Worm (Caenorhabditis elegans) whole organism, late embryonic: Measurements from ENCODE around the gene mlt-10.
A peak's percentile ranks its signal among the peaks of the same experiment; 100 is the strongest.
"Not testable (repeated sequence)": the region's sequence is repeated elsewhere in the genome, so short reads cannot be mapped to it uniquely, and the experiment has no call there.

Experiments used
- C08G9.2 ChIP-seq: sonication (generic microtip); optimal IDR thresholded peaks from 2 replicates; lab custom pipeline; 2016; ENCODE audit warnings: mild to moderate bottlenecking, missing genetic modification characterization, moderate library complexity, missing compliant biosample characterization
- C38D4.7 ChIP-seq: fragments of 200-800 bp; sonication (Bioruptor generic); optimal IDR thresholded peaks from 2 replicates; lab custom pipeline; 2018; ENCODE audit warnings: mild to moderate bottlenecking, missing genetic modification characterization, moderate library complexity, missing compliant biosample characterization
- K02D7.2 ChIP-seq: sonication (generic microtip); optimal IDR thresholded peaks from 2 replicates; lab custom pipeline; 2017; ENCODE audit warnings: mild to moderate bottlenecking, missing genetic modification characterization, missing compliant biosample characterization
- K09A11.1 ChIP-seq: sonication (generic microtip); optimal IDR thresholded peaks from 2 replicates; lab custom pipeline; 2017; ENCODE audit warnings: antibody characterized with exemption, mild to moderate bottlenecking, missing genetic modification characterization, missing compliant biosample characterization; ENCODE audit not compliant: insufficient read depth
- T23F11.4 ChIP-seq: fragments of 200-800 bp; sonication (Bioruptor generic); optimal IDR thresholded peaks from 2 replicates; lab custom pipeline; 2018; ENCODE audit warnings: mild to moderate bottlenecking, missing genetic modification characterization, missing compliant biosample characterization
- ceh-14 ChIP-seq: sonication (generic microtip); optimal IDR thresholded peaks from 2 replicates; lab custom pipeline; 2016; ENCODE audit warnings: missing genotype, missing genetic modification characterization, missing compliant biosample characterization
- ceh-18 ChIP-seq: sonication (generic microtip); optimal IDR thresholded peaks from 2 replicates; lab custom pipeline; 2016; ENCODE audit warnings: missing genetic modification characterization, missing compliant biosample characterization
- ceh-22 ChIP-seq: sonication (generic microtip); optimal IDR thresholded peaks from 2 replicates; lab custom pipeline; 2017; ENCODE audit warnings: missing biosample characterization, missing genetic modification characterization
- ceh-31 ChIP-seq: sonication (generic microtip); optimal IDR thresholded peaks from 2 replicates; lab custom pipeline; 2016; ENCODE audit warnings: missing genetic modification characterization, missing compliant biosample characterization
- ceh-48 ChIP-seq: sonication (generic microtip); optimal IDR thresholded peaks from 2 replicates; lab custom pipeline; 2016; ENCODE audit warnings: missing genetic modification characterization, inconsistent platforms, missing compliant biosample characterization
- ceh-6 ChIP-seq: fragments of 200-800 bp; sonication (Bioruptor generic); optimal IDR thresholded peaks from 2 replicates; lab custom pipeline; 2018; ENCODE audit warnings: mild to moderate bottlenecking, missing genetic modification characterization, missing compliant biosample characterization
- ets-4 ChIP-seq: sonication (generic microtip); optimal IDR thresholded peaks from 2 replicates; lab custom pipeline; 2016; ENCODE audit warnings: missing genetic modification characterization, missing compliant biosample characterization
- eyg-1 ChIP-seq: sonication (generic microtip); optimal IDR thresholded peaks from 2 replicates; lab custom pipeline; 2016; ENCODE audit warnings: missing genotype, missing genetic modification characterization, missing compliant biosample characterization
- fax-1 ChIP-seq: sonication (generic microtip); optimal IDR thresholded peaks from 2 replicates; lab custom pipeline; 2016; ENCODE audit warnings: missing genotype, missing genetic modification characterization, missing compliant biosample characterization
- hlh-30 ChIP-seq: sonication (generic microtip); optimal IDR thresholded peaks from 2 replicates; lab custom pipeline; 2017; ENCODE audit warnings: antibody characterized with exemption, missing genetic modification characterization, missing compliant biosample characterization; ENCODE audit not compliant: insufficient read depth
- hlh-6 ChIP-seq: sonication (generic microtip); optimal IDR thresholded peaks from 2 replicates; lab custom pipeline; 2016; ENCODE audit warnings: missing genotype, missing genetic modification characterization, missing compliant biosample characterization
- hlh-8 ChIP-seq: sonication (generic microtip); optimal IDR thresholded peaks from 2 replicates; lab custom pipeline; 2016; ENCODE audit warnings: missing genotype, missing genetic modification characterization, missing compliant biosample characterization
- lin-11 ChIP-seq: fragments of 200-800 bp; sonication (Bioruptor generic); optimal IDR thresholded peaks from 2 replicates; lab custom pipeline; 2018; ENCODE audit warnings: mild to moderate bottlenecking, missing genetic modification characterization, missing compliant biosample characterization
- pat-9 ChIP-seq: fragments of 200-800 bp; sonication (Bioruptor generic); optimal IDR thresholded peaks from 2 replicates; lab custom pipeline; 2018; ENCODE audit warnings: mild to moderate bottlenecking, missing genetic modification characterization, moderate library complexity, missing compliant biosample characterization
- pax-1 ChIP-seq: fragments of 150-350 bp; optimal IDR thresholded peaks from 2 replicates; lab custom pipeline; 2014; ENCODE audit warnings: missing biosample characterization, missing genetic modification characterization
- pha-2 ChIP-seq: sonication (generic microtip); optimal IDR thresholded peaks from 2 replicates; lab custom pipeline; 2017; ENCODE audit warnings: mild to moderate bottlenecking, missing genetic modification characterization, missing compliant biosample characterization
- pha-4 ChIP-seq: fragments of 150-350 bp; optimal IDR thresholded peaks from 2 replicates; lab custom pipeline; 2018; ENCODE audit warnings: missing biosample characterization, missing genetic modification reagents, missing genetic modification characterization
- pqm-1 ChIP-seq: sonication (generic microtip); optimal IDR thresholded peaks from 2 replicates; lab custom pipeline; 2016; ENCODE audit warnings: missing genetic modification characterization, missing compliant biosample characterization
- sdc-2 ChIP-seq: sonication (generic microtip); optimal IDR thresholded peaks from 2 replicates; lab custom pipeline; 2016; ENCODE audit warnings: missing genotype, missing genetic modification characterization, missing compliant biosample characterization
- sox-2 ChIP-seq: fragments of 200-800 bp; sonication (Bioruptor generic); IDR thresholded peaks from 2 replicates; pipeline ENCODE4 v1.3.6; 2022; ENCODE audit warnings: missing genetic modification reagents, missing genetic modification characterization, missing compliant biosample characterization
- tbx-2 ChIP-seq: sonication (generic microtip); optimal IDR thresholded peaks from 2 replicates; lab custom pipeline; 2016; ENCODE audit warnings: missing genetic modification characterization, missing compliant biosample characterization
- tbx-7 ChIP-seq: sonication (generic microtip); optimal IDR thresholded peaks from 2 replicates; lab custom pipeline; 2016; ENCODE audit warnings: missing genotype, missing genetic modification characterization, missing compliant biosample characterization
- unc-55 ChIP-seq: sonication (generic microtip); optimal IDR thresholded peaks from 2 replicates; lab custom pipeline; 2017; ENCODE audit warnings: missing biosample characterization, missing genetic modification reagents, missing genetic modification characterization
- unc-86 ChIP-seq: sonication (generic microtip); optimal IDR thresholded peaks from 2 replicates; lab custom pipeline; 2016; ENCODE audit warnings: missing genetic modification characterization, missing compliant biosample characterization

The mlt-10 gene

DNA sequence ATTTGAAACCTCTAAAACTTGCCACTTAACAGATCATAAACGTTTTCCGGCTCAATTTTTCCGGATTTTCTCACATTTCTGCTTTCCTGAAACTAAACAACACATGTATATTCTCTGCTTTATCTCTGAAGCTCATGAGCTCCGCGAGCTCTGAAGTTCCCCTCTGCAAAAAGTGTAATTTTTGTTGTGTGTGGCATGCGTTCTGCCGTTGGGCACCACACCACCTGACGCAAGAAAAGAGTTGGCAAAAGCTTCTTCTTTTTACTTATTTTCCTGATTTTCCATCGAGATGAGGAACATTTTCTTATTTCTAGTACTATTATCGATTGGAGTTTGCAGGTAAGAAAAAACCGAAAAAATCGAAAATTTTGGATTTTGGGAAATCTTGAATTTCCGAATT lies 20.1 kb upstream of the mlt-10 start, which contains the start of gene lgc-34:
lgc-34 (plus strand) TSS at position 200 of the 400 bp plus-strand sequence.
- TF ChIP-seq pha-2 (tag; lab: Kevin White, UChicago): no peak
- TF ChIP-seq ceh-18 (tag; lab: Kevin White, UChicago): peak; percentile 32

DNA sequence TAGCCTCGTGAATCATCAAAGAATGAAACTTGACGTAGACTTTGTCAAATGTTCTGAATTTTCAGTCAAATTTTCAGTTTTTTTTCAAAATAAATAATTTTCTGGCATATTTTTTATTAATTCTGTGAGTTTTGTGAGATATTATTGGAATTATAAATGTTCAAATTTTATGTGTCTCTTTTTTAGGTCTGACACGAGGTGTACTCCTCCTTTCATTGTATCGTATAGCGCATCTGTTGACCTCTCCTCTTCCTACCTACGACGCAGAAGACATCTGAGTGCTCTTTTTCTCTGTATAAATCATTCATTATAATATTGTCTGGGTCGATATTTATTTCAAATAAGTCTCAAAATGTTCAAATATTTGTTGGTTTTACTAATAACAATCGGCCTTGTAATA lies 11.3 kb upstream of the mlt-10 start, which contains the start of gene T27A1.3:
T27A1.3 (plus strand) TSS at position 301 of the 400 bp plus-strand sequence.
- not testable (repeated sequence) for TF ChIP-seq sox-2 (GFP tag; lab: Robert Waterston, UW); K02D7.2 (tag; lab: Kevin White, UChicago); fax-1 (tag; lab: Kevin White, UChicago)

DNA sequence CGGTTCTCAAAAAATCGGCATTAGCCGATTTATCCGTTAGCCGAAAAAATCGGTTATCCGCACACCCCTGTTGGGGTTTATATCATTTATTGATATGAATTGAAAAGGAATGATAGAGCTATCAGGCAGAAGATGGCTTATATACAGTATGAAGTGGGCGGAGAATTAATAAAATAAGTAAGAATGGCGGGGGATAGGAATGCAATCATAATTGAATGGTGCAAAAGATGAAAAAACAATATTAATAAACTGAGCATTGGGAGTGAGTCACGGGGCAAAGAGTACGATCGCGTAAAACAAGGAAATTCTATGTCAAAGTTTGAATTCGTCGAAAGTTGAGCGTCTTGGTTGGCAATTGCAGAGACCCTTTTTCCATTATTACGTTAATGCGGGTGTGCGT lies 9.7 kb upstream of the mlt-10 start, which contains the start of gene T27A1.2:
T27A1.2 (minus strand) TSS at position 101 of the 400 bp plus-strand sequence.
- TF ChIP-seq pha-4 (tag; lab: Kevin White, UChicago): no peak

DNA sequence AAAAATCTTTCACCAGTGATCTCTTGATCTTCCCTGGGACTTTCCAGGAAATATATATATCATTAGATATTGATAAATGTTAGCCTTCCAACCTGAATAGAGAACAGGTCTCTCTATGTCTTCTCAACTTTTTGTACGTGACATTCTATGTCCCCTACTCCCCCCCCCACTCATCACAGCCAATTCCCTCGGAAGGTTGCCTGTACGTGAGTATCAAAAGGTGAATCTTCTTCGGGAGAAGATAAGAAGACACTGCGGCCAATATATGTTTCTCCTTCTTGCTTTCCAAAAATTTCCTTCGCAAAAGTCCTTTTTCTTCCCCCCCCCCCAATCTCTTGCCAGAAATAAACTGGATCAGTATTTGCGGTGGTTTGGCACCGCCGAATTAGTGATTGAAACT lies 4.1 kb upstream of the mlt-10 start:
- no peak for TF ChIP-seq K09A11.1 (tag; lab: Kevin White, UChicago)
- no peak for TF ChIP-seq T23F11.4
- TF ChIP-seq C38D4.7 (GFP tag; lab: Kevin White, UChicago): no peak
- no peak for TF ChIP-seq hlh-8 (tag; lab: Kevin White, UChicago)
- TF ChIP-seq ceh-18 (tag; lab: Kevin White, UChicago): no peak
- no peak for TF ChIP-seq unc-86
- TF ChIP-seq pqm-1: no peak
- no peak for TF ChIP-seq ceh-48 (tag; lab: Kevin White, UChicago)
- TF ChIP-seq pat-9 (tag; lab: Kevin White, UChicago): no peak
- TF ChIP-seq C08G9.2 (tag; lab: Kevin White, UChicago): no peak
- TF ChIP-seq ceh-31 (tag; lab: Kevin White, UChicago): no peak
- no peak for TF ChIP-seq ceh-14
- TF ChIP-seq sdc-2 (tag; lab: Kevin White, UChicago): no peak
- TF ChIP-seq, all 69 proteins: peak for 0

DNA sequence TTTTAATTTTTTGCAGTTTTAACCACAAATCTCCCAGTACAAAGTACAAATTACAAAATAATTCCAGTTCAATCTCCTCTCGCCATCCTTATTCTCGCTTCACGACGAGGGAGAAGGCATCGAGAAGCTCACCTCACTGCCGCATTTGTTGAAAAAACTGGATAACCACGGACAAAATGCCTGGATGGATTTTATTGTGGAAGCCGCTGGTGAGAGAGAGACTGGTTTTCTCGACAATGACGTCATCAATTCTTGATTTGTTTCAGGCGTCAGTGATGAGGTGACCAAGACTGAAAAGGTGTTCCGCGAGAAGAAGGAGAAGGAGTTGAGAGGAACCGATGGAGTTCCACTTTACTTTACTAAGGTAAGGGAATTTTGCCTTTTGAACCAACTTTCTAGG lies 3.0 kb downstream of the mlt-10 start:
- TF ChIP-seq tbx-7 (tag; lab: Kevin White, UChicago): no peak
- no peak for TF ChIP-seq unc-55 (GFP tag; lab: Kevin White, UChicago)
- TF ChIP-seq hlh-6: no peak
- no peak for TF ChIP-seq ceh-14

DNA sequence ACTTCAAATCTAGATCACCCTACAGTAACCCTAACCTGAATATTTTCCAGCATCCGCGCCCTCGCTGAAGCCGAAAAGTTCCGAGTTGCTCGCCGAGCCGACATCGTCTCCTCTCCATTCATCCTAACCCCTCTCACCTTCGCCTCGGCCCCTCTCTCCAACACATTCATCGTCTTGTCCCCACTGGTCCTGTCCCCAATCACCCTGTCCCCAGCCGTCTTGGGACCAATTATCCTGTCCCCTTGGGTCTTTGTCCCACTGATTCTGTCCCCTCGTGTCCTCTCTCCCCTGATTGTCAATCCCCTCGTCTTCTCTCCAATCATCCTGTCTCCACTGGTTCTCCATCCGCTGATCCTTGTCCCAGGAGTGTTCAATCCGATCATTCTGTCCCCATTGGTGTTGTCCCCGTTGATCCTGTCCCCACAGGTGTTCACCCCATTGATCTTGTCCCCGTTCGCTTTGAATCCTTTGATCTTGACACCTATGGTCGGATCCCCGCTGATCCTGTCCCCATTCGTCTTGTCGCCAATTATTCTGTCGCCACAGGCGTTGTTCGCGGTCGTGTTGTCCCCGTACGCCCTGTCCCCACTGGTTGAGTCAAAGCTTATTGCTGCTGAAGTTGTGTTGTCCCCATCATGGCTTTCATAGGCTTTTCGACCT lies 4.9 kb downstream of the mlt-10 start, which contains the start of gene lips-7:
lips-7 (plus strand) TSS at position 610 of the 660 bp plus-strand sequence.
- TF ChIP-seq unc-55 (GFP tag; lab: Kevin White, UChicago): no peak
- TF ChIP-seq eyg-1 (tag; lab: Kevin White, UChicago): no peak
- TF ChIP-seq unc-86: no peak
- TF ChIP-seq ceh-6 (GFP tag; lab: Kevin White, UChicago): no peak
- TF ChIP-seq hlh-6: peak; percentile 49
- no peak for TF ChIP-seq ceh-22 (tag; lab: Kevin White, UChicago)
- no peak for TF ChIP-seq ceh-18 (tag; lab: Kevin White, UChicago)
- no peak for TF ChIP-seq pax-1 (tag; lab: Kevin White, UChicago)
- TF ChIP-seq T23F11.4: no peak
- TF ChIP-seq tbx-2 (tag; lab: Kevin White, UChicago): no peak
- peak; percentile 10 for TF ChIP-seq C38D4.7 (GFP tag; lab: Kevin White, UChicago)
- TF ChIP-seq ets-4 (tag; lab: Kevin White, UChicago): no peak
- TF ChIP-seq C08G9.2 (tag; lab: Kevin White, UChicago): peak; percentile 11
- TF ChIP-seq, all 69 proteins: peak for 3

DNA sequence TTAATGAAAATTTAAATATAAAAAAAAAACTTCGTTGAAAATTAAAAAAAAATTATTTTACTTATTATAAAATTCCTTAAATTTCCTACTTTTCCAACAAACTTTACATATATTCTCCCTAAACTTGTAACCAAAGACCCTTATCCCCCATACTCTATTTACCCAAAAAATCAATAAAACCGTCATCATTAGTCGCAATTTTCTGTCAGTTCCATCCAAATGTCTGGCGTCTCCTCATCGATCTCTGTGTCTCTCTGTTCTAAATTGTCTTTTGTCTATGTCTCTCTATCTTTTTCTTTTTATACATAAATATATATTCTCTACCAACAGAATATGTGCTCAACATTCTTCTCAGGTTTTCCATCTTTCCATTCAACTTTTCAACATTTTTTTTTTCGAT lies 8.9 kb downstream of the mlt-10 start:
- TF ChIP-seq unc-55 (GFP tag; lab: Kevin White, UChicago): peak; percentile 9
- TF ChIP-seq lin-11 (tag; lab: Kevin White, UChicago): no peak
- peak; percentile 22 for TF ChIP-seq ceh-48 (tag; lab: Kevin White, UChicago)
- TF ChIP-seq hlh-30 (tag; lab: Kevin White, UChicago): no peak
